Worm (Caenorhabditis elegans): ENCODE data around the gene Y105C5B.5.
A peak's percentile ranks its signal among the peaks of the same experiment; 100 is the strongest.

Y105C5B.5 gene

ce11 chrIV:15915061-15915460, 14.0 kb upstream of the Y105C5B.5 start:
- TF ChIP-seq tra-4 (tag; optimal IDR thresholded peaks at IDR 0.05) (no peak), B0310.2 (tag; optimal IDR thresholded peaks at IDR 0.05) (no peak), tbx-37 (GFP tag; conservative IDR thresholded peaks at IDR 0.05) (no peak), sea-1 (GFP tag; conservative IDR thresholded peaks at IDR 0.05) (no peak), pes-1 (GFP tag; IDR thresholded peaks at IDR 0.05) (no peak), ceh-36 (tag; optimal IDR thresholded peaks at IDR 0.05) (no peak), F13C5.2 (tag; optimal IDR thresholded peaks at IDR 0.05) (no peak), aly-1 (tag; optimal IDR thresholded peaks at IDR 0.05) (no peak), hmg-4 (GFP tag; optimal IDR thresholded peaks at IDR 0.05) (no peak), hmbx-1 (tag; optimal IDR thresholded peaks at IDR 0.05) (no peak), ama-1 (optimal IDR thresholded peaks at IDR 0.05) (no peak), ceh-13 (GFP tag; optimal IDR thresholded peaks at IDR 0.05) (no peak), ets-7 (tag; optimal IDR thresholded peaks at IDR 0.05) (no peak), hnd-1 (tag; optimal IDR thresholded peaks at IDR 0.05) (no peak), scrt-1 (GFP tag; IDR thresholded peaks at IDR 0.05) (no peak)

- TF ChIP-seq sea-1 (GFP tag; conservative IDR thresholded peaks at IDR 0.05) (no peak), scrt-1 (GFP tag; IDR thresholded peaks at IDR 0.05) (no peak), F13C5.2 (tag; optimal IDR thresholded peaks at IDR 0.05) (no peak), B0310.2 (tag; optimal IDR thresholded peaks at IDR 0.05) (no peak), tra-4 (tag; optimal IDR thresholded peaks at IDR 0.05) (no peak), hmbx-1 (tag; optimal IDR thresholded peaks at IDR 0.05) (no peak), ets-7 (tag; optimal IDR thresholded peaks at IDR 0.05) (no peak), ceh-36 (tag; optimal IDR thresholded peaks at IDR 0.05) (no peak), pes-1 (GFP tag; IDR thresholded peaks at IDR 0.05) (no peak), flt-1 (GFP tag; IDR thresholded peaks at IDR 0.05) (no peak), tbx-37 (GFP tag; conservative IDR thresholded peaks at IDR 0.05) (no peak), hnd-1 (tag; optimal IDR thresholded peaks at IDR 0.05) (no peak), aly-1 (tag; optimal IDR thresholded peaks at IDR 0.05) (no peak), ama-1 (optimal IDR thresholded peaks at IDR 0.05) (no peak), tbx-11 (GFP tag; IDR thresholded peaks at IDR 0.05) (no peak), ceh-13 (GFP tag; optimal IDR thresholded peaks at IDR 0.05) (no peak)
Measured at ce11 chrIV:15908251-15908650, 7.2 kb upstream of the Y105C5B.5 start.

DNA sequence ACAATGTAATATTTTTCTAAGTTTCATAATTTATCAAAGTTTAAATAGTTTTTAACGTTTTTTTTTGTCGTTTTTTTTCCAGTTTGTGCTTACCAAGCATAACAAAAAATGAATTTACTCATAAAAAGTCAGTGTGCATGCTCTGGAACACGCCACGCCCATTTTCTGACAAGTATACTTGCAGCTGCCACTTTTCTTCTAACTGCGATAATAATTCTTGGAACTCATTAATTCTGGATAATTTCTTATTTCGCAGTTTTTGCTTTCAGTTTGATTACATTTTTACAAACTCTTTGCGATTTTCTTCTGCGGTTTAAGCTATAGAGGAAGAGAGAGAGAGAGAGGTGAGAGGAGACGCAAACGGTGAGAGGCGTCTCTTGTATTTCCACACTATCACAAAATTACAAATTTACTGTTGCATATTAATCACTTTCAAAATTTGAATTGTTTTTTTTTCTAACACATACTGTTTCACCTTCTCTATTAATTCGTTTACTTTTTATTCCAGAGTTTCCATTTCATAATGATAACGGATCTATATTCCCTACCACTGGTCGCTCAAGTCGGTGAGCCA, 5.1 kb upstream of the Y105C5B.5 start, which contains the start of gene srv-15:
Gene srv-15, plus strand, starts transcription at position 524 of the 574 bp plus-strand sequence.
- TF ChIP-seq ama-1 (optimal IDR thresholded peaks at IDR 0.05) (no peak), hnd-1 (tag; optimal IDR thresholded peaks at IDR 0.05) (no peak), flt-1 (GFP tag; IDR thresholded peaks at IDR 0.05) (no peak), tbx-37 (GFP tag; conservative IDR thresholded peaks at IDR 0.05) (no peak), sea-1 (GFP tag; conservative IDR thresholded peaks at IDR 0.05) (no peak)

DNA sequence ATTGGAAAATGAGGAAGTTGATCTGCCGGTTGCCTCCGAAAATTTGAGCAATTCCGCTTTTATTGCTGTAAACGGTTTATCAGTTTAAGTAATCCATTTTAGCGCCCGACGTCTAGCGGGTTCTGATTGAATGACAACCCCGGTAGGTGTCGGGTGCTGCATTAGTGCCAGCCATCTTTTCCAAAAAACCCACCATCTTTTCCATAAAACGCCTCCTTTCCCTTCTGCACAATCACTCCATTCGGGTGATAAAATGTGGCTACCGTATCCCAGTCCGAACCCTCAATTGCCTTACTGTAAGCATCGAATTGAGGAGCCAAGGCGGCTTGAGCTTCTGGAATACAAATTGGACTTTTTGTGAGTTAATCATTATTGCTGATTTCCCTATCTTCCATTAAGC, 867 bp downstream of the Y105C5B.5 start:
- TF ChIP-seq flt-1 (GFP tag; IDR thresholded peaks at IDR 0.05), result no peak
- no peak for TF ChIP-seq ets-7 (tag; optimal IDR thresholded peaks at IDR 0.05)
- no peak for TF ChIP-seq F13C5.2 (tag; optimal IDR thresholded peaks at IDR 0.05)
- no peak for TF ChIP-seq hmg-4 (GFP tag; optimal IDR thresholded peaks at IDR 0.05)
- TF ChIP-seq pes-1 (GFP tag; IDR thresholded peaks at IDR 0.05), result no peak
- TF ChIP-seq ama-1 (optimal IDR thresholded peaks at IDR 0.05), result no peak
- TF ChIP-seq B0310.2 (tag; optimal IDR thresholded peaks at IDR 0.05), result no peak
- TF ChIP-seq hnd-1 (tag; optimal IDR thresholded peaks at IDR 0.05), result no peak
- no peak for TF ChIP-seq sea-1 (GFP tag; conservative IDR thresholded peaks at IDR 0.05)
- no peak for TF ChIP-seq ceh-36 (tag; optimal IDR thresholded peaks at IDR 0.05)
- no peak for TF ChIP-seq tbx-37 (GFP tag; conservative IDR thresholded peaks at IDR 0.05)
- no peak for TF ChIP-seq scrt-1 (GFP tag; IDR thresholded peaks at IDR 0.05)
- no peak for TF ChIP-seq ceh-13 (GFP tag; optimal IDR thresholded peaks at IDR 0.05)
- TF ChIP-seq tbx-11 (GFP tag; IDR thresholded peaks at IDR 0.05), result no peak
- TF ChIP-seq tra-4 (tag; optimal IDR thresholded peaks at IDR 0.05), result no peak
- TF ChIP-seq hmbx-1 (tag; optimal IDR thresholded peaks at IDR 0.05), result no peak
- no peak for TF ChIP-seq aly-1 (tag; optimal IDR thresholded peaks at IDR 0.05)

- TF ChIP-seq flt-1 (GFP tag; IDR thresholded peaks at IDR 0.05) (peak; percentile 93), pes-1 (GFP tag; IDR thresholded peaks at IDR 0.05) (peak; percentile 93), tbx-37 (GFP tag; conservative IDR thresholded peaks at IDR 0.05) (peak; percentile 76)
Measured at ce11 chrIV:15895861-15896260, 5.2 kb downstream of the Y105C5B.5 start.

DNA sequence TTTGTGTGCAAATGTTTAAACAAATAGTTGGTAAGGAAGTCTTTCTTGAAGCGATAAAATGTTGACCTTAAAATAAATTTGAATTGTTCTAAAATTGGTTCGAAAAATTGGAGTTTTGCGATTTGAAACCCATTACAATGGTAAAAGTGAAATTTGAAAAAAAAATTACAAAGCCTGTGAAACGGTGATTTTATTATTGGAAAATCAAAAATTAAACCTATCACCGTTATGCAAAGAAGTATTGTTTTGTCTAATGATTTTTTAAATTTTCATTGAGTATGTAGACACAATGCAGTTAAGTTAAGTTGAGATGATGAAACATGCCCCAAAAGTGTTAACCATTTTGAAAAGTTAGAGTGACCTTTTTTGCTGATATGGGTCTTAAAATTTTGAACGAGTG, 6.2 kb downstream of the Y105C5B.5 start:
- no peak for TF ChIP-seq ceh-36 (tag; optimal IDR thresholded peaks at IDR 0.05)
- TF ChIP-seq tbx-37 (GFP tag; conservative IDR thresholded peaks at IDR 0.05), result no peak
- TF ChIP-seq ama-1 (optimal IDR thresholded peaks at IDR 0.05), result no peak
- TF ChIP-seq sea-1 (GFP tag; conservative IDR thresholded peaks at IDR 0.05), result no peak
- TF ChIP-seq scrt-1 (GFP tag; IDR thresholded peaks at IDR 0.05), result no peak

- TF ChIP-seq ceh-36 (tag; optimal IDR thresholded peaks at IDR 0.05) (no peak), tbx-11 (GFP tag; IDR thresholded peaks at IDR 0.05) (no peak), hnd-1 (tag; optimal IDR thresholded peaks at IDR 0.05) (no peak)
Measured at ce11 chrIV:15894133-15894532, 6.9 kb downstream of the Y105C5B.5 start, which contains the start of gene srv-14. srv-14 (minus strand) TSS chrIV:15894233.

DNA sequence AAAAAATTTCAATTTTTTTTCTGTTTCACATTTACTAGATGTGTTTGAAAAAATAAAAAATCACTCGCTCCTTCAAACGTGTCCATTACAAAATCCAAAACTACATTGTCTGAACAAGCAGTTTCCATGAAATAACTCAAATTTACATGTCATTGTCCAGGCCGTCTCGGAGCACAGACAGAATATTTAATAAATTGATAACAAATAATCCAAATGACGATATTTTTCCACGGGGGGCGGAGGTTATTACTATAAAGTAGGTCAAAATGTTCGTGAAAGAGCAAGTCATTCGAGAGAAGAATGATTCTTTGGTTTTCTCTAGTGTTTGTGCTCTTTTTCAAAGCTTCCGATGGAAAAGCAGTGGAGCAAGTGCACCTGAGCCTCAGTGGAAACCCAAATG, 17.1 kb downstream of the Y105C5B.5 start, which contains the start of gene Y105C5B.3:
Gene Y105C5B.3, plus strand, starts transcription at position 301 of the 400 bp plus-strand sequence.
- no peak for TF ChIP-seq hmg-4 (GFP tag; optimal IDR thresholded peaks at IDR 0.05)
- TF ChIP-seq aly-1 (tag; optimal IDR thresholded peaks at IDR 0.05), result no peak
- no peak for TF ChIP-seq hmbx-1 (tag; optimal IDR thresholded peaks at IDR 0.05)
- no peak for TF ChIP-seq hnd-1 (tag; optimal IDR thresholded peaks at IDR 0.05)
